Fruit fly (Drosophila melanogaster) whole organism, pupa: ENCODE measurements around the gene Cul6.
A peak's percentile ranks its signal among the peaks of the same experiment; 100 is the strongest.

Experiments used
- CG10348 ChIP-seq: fragments of 200-800 bp; sonication (Bioruptor generic); IDR thresholded peaks from 2 replicates; pipeline ENCODE4 v1.3.6; 2022; ENCODE audit warnings: missing biosample characterization, missing genetic modification characterization
- CG12605 ChIP-seq: fragments of 200-800 bp; sonication (Bioruptor generic); IDR thresholded peaks from 2 replicates; pipeline ENCODE4 v1.3.6; 2022; ENCODE audit warnings: missing biosample characterization, missing genetic modification characterization
- CG13204 ChIP-seq: fragments of 200-800 bp; sonication (Bioruptor generic); optimal IDR thresholded peaks from 2 replicates; lab custom pipeline; 2018; ENCODE audit warnings: missing biosample characterization, mild to moderate bottlenecking, missing genetic modification characterization, moderate library complexity
- CG14655 ChIP-seq: fragments of 200-800 bp; sonication (Bioruptor generic); optimal IDR thresholded peaks from 3 replicates; lab custom pipeline; 2017; ENCODE audit warnings: mild to moderate bottlenecking, missing biosample characterization, missing genetic modification reagents, missing genetic modification characterization
- CG15710 ChIP-seq: fragments of 200-800 bp; sonication (Bioruptor generic); optimal IDR thresholded peaks from 2 replicates; lab custom pipeline; 2018; ENCODE audit warnings: missing biosample characterization, mild to moderate bottlenecking, missing genetic modification characterization, moderate library complexity
- CG17806 ChIP-seq: fragments of 200-800 bp; sonication (Bioruptor generic); optimal IDR thresholded peaks from 2 replicates; lab custom pipeline; 2018; ENCODE audit warnings: missing biosample characterization, mild to moderate bottlenecking, missing genetic modification characterization, moderate library complexity
- CG32121 ChIP-seq: fragments of 200-800 bp; sonication (Bioruptor generic); IDR thresholded peaks from 2 replicates; pipeline ENCODE4 v1.3.6; 2022; ENCODE audit warnings: missing biosample characterization, missing genetic modification characterization
- CG34367 ChIP-seq: fragments of 200-800 bp; sonication (Bioruptor generic); optimal IDR thresholded peaks from 2 replicates; lab custom pipeline; 2018; ENCODE audit warnings: missing biosample characterization, mild to moderate bottlenecking, missing genetic modification characterization
- CG4496 ChIP-seq: fragments of 200-800 bp; sonication (Bioruptor generic); IDR thresholded peaks from 3 replicates; pipeline ENCODE4 v1.3.6; 2022; ENCODE audit warnings: missing biosample characterization, missing genetic modification characterization
- CG8159 ChIP-seq: fragments of 200-800 bp; sonication (Bioruptor generic); optimal IDR thresholded peaks from 3 replicates; lab custom pipeline; 2018; ENCODE audit warnings: missing biosample characterization, mild to moderate bottlenecking, missing genetic modification characterization, moderate library complexity
- CG8301 ChIP-seq: fragments of 200-800 bp; sonication (Bioruptor generic); optimal IDR thresholded peaks from 2 replicates; lab custom pipeline; 2018; ENCODE audit warnings: missing biosample characterization, mild to moderate bottlenecking, missing genetic modification characterization
- CG9948 ChIP-seq: fragments of 200-800 bp; sonication (Bioruptor generic); optimal IDR thresholded peaks from 2 replicates; lab custom pipeline; 2018; ENCODE audit warnings: missing biosample characterization, mild to moderate bottlenecking, missing genetic modification characterization, moderate library complexity
- D1 ChIP-seq: fragments of 200-800 bp; sonication (Bioruptor generic); optimal IDR thresholded peaks from 2 replicates; lab custom pipeline; 2018; ENCODE audit warnings: missing biosample characterization, mild to moderate bottlenecking, missing genetic modification characterization, moderate library complexity
- EcR ChIP-seq: fragments of 200-800 bp; sonication (Bioruptor generic); optimal IDR thresholded peaks from 3 replicates; lab custom pipeline; 2019; ENCODE audit warnings: missing biosample characterization, missing genetic modification characterization, mild to moderate bottlenecking, moderate library complexity, missing genetic modification reagents
- Ets98B ChIP-seq: fragments of 200-800 bp; sonication (Bioruptor generic); IDR thresholded peaks from 2 replicates; pipeline ENCODE4 v1.3.6; 2022; ENCODE audit warnings: missing biosample characterization, missing genetic modification characterization
- Pif1A ChIP-seq: fragments of 200-800 bp; sonication (Bioruptor generic); optimal IDR thresholded peaks from 3 replicates; lab custom pipeline; 2016; ENCODE audit warnings: missing biosample characterization, missing genetic modification characterization
- Pif1B ChIP-seq: fragments of 200-800 bp; sonication (Bioruptor generic); optimal IDR thresholded peaks from 3 replicates; lab custom pipeline; 2016; ENCODE audit warnings: missing biosample characterization, missing genetic modification characterization
- Snoo ChIP-seq: fragments of 200-800 bp; sonication (Bioruptor generic); optimal IDR thresholded peaks from 3 replicates; lab custom pipeline; 2017; ENCODE audit warnings: missing biosample characterization, mild to moderate bottlenecking, missing genetic modification characterization, inconsistent platforms
- fd96Ca ChIP-seq: fragments of 200-800 bp; sonication (Bioruptor generic); IDR thresholded peaks from 3 replicates; pipeline ENCODE4 v1.3.6; 2022; ENCODE audit warnings: missing biosample characterization, missing genetic modification characterization
- gl ChIP-seq: fragments of 200-800 bp; sonication (Bioruptor generic); optimal IDR thresholded peaks from 2 replicates; lab custom pipeline; 2018; ENCODE audit warnings: missing biosample characterization, mild to moderate bottlenecking, missing genetic modification characterization
- rn ChIP-seq: fragments of 200-800 bp; sonication (Bioruptor generic); IDR thresholded peaks from 2 replicates; pipeline ENCODE4 v1.3.6; 2022; ENCODE audit warnings: missing biosample characterization, missing genetic modification characterization

Cul6 gene

dm6 chr3L:13031326-13031725, 19.8 kb upstream of the Cul6 start:
- no peak for TF ChIP-seq gl
- no peak for TF ChIP-seq CG12605 (GFP tag; lab: Robert Waterston, UW)
- no peak for TF ChIP-seq CG9948
- no peak for TF ChIP-seq Ets98B
- no peak for TF ChIP-seq CG8301 (tag; lab: Kevin White, UChicago)
- no peak for TF ChIP-seq Pif1B (GFP tag; lab: Kevin White, UChicago)
- TF ChIP-seq CG4496 (GFP tag; lab: Robert Waterston, UW): no peak
- no peak for TF ChIP-seq EcR
- TF ChIP-seq Snoo (tag; lab: Kevin White, UChicago): no peak
- TF ChIP-seq D1 (tag; lab: Kevin White, UChicago): no peak
- no peak for TF ChIP-seq CG14655 (GFP tag; lab: Kevin White, UChicago)

- TF ChIP-seq gl (no peak), Pif1B (GFP tag; lab: Kevin White, UChicago) (peak; percentile 11), CG15710 (tag; lab: Kevin White, UChicago) (peak; percentile 7), CG32121 (GFP tag; lab: Robert Waterston, UW) (no peak), Pif1A (GFP tag; lab: Kevin White, UChicago) (peak; percentile 35), CG8159 (tag; lab: Kevin White, UChicago) (peak; percentile 28)
Observed at dm6 chr3L:13030055-13030634, 18.7 kb upstream of the Cul6 start.

- no peak for TF ChIP-seq Pif1A (GFP tag; lab: Kevin White, UChicago)
- no peak for TF ChIP-seq fd96Ca (GFP tag; lab: Robert Waterston, UW)
- no peak for TF ChIP-seq CG13204 (GFP tag; lab: Kevin White, UChicago)
- peak; percentile 44; the same call in 1 of the 2 replicates for TF ChIP-seq Ets98B
- no peak for TF ChIP-seq D1 (tag; lab: Kevin White, UChicago)
- TF ChIP-seq CG9948: no peak
- peak; percentile 58; the same call in 2 of the 3 replicates for TF ChIP-seq CG4496 (GFP tag; lab: Robert Waterston, UW)
- TF ChIP-seq CG34367 (tag; lab: Kevin White, UChicago): no peak
- TF ChIP-seq Pif1B (GFP tag; lab: Kevin White, UChicago): no peak
- TF ChIP-seq gl: no peak
- TF ChIP-seq CG12605 (GFP tag; lab: Robert Waterston, UW): peak; percentile 54; the same call in 1 of the 2 replicates
- no peak for TF ChIP-seq EcR
- 0 out of 2 replicates have a peak, but pooled peaks have one; percentile 26 for TF ChIP-seq CG32121 (GFP tag; lab: Robert Waterston, UW)
- TF ChIP-seq CG8159 (tag; lab: Kevin White, UChicago): peak; percentile 11
- TF ChIP-seq CG10348 (GFP tag; lab: Robert Waterston, UW): no peak
- TF ChIP-seq CG17806 (tag; lab: Kevin White, UChicago): no peak
- TF ChIP-seq Snoo (tag; lab: Kevin White, UChicago): peak; percentile 18
- TF ChIP-seq, all 21 proteins: peak for 6
Observed at dm6 chr3L:13028740-13029139, 17.3 kb upstream of the Cul6 start, which contains the start of gene CG17672. Gene CG17672, plus strand, starts transcription at chr3L:13028962.

- TF ChIP-seq Snoo (tag; lab: Kevin White, UChicago) (no peak), CG34367 (tag; lab: Kevin White, UChicago) (no peak), CG9948 (no peak), CG32121 (GFP tag; lab: Robert Waterston, UW) (no peak), CG8301 (tag; lab: Kevin White, UChicago) (no peak), CG4496 (GFP tag; lab: Robert Waterston, UW) (no peak), Pif1A (GFP tag; lab: Kevin White, UChicago) (no peak), fd96Ca (GFP tag; lab: Robert Waterston, UW) (no peak), CG12605 (GFP tag; lab: Robert Waterston, UW) (no peak), CG10348 (GFP tag; lab: Robert Waterston, UW) (no peak), rn (no peak), EcR (no peak), CG14655 (GFP tag; lab: Kevin White, UChicago) (no peak), CG8159 (tag; lab: Kevin White, UChicago) (no peak), CG17806 (tag; lab: Kevin White, UChicago) (no peak), Ets98B (no peak), Pif1B (GFP tag; lab: Kevin White, UChicago) (no peak), CG13204 (GFP tag; lab: Kevin White, UChicago) (no peak), D1 (tag; lab: Kevin White, UChicago) (no peak)
Observed at dm6 chr3L:13027333-13027732, 15.8 kb upstream of the Cul6 start.

dm6 chr3L:13026872-13027271, 15.4 kb upstream of the Cul6 start:
- TF ChIP-seq EcR: no peak
- no peak for TF ChIP-seq Pif1A (GFP tag; lab: Kevin White, UChicago)
- TF ChIP-seq CG4496 (GFP tag; lab: Robert Waterston, UW): no peak
- no peak for TF ChIP-seq CG32121 (GFP tag; lab: Robert Waterston, UW)
- no peak for TF ChIP-seq rn
- TF ChIP-seq CG14655 (GFP tag; lab: Kevin White, UChicago): no peak
- TF ChIP-seq CG9948: no peak
- no peak for TF ChIP-seq CG8159 (tag; lab: Kevin White, UChicago)
- TF ChIP-seq fd96Ca (GFP tag; lab: Robert Waterston, UW): no peak
- no peak for TF ChIP-seq CG13204 (GFP tag; lab: Kevin White, UChicago)
- TF ChIP-seq Snoo (tag; lab: Kevin White, UChicago): no peak
- TF ChIP-seq Ets98B: no peak
- no peak for TF ChIP-seq gl
- TF ChIP-seq, all 21 proteins: peak for 0

dm6 chr3L:13026337-13026736, 14.9 kb upstream of the Cul6 start, which contains the start of gene Zmynd10:
Gene Zmynd10, minus strand, starts transcription at chr3L:13026437.
- no peak for TF ChIP-seq CG13204 (GFP tag; lab: Kevin White, UChicago)
- no peak for TF ChIP-seq CG4496 (GFP tag; lab: Robert Waterston, UW)
- TF ChIP-seq CG8159 (tag; lab: Kevin White, UChicago): no peak
- TF ChIP-seq CG17806 (tag; lab: Kevin White, UChicago): no peak
- no peak for TF ChIP-seq CG12605 (GFP tag; lab: Robert Waterston, UW)
- TF ChIP-seq, all 21 proteins: peak for 0
